Worm (Caenorhabditis elegans) whole organism, midembryonic: ENCODE data around the gene ccch-3.

Experiments
- T22C8.4 ChIP-seq: fragments of 200-800 bp; sonication (Bioruptor generic); IDR thresholded peaks from 2 replicates; pipeline ENCODE4 v1.3.6; 2022; ENCODE audit warnings: missing genetic modification characterization, missing compliant biosample characterization
- cog-1 ChIP-seq: sonication (generic microtip); optimal IDR thresholded peaks from 2 replicates; lab custom pipeline; 2016; ENCODE audit warnings: missing genetic modification characterization, missing compliant biosample characterization
- flt-1 ChIP-seq: fragments of 200-800 bp; sonication (Bioruptor generic); IDR thresholded peaks from 2 replicates; pipeline ENCODE4 v1.3.6; 2022; ENCODE audit warnings: missing genetic modification characterization, missing compliant biosample characterization
- klf-2 ChIP-seq: fragments of 200-800 bp; sonication (Bioruptor generic); conservative IDR thresholded peaks from 2 replicates; pipeline ENCODE4 v1.3.6; 2022; ENCODE audit warnings: missing genetic modification reagents, missing genetic modification characterization, missing compliant biosample characterization
- med-1 ChIP-seq: sonication (generic microtip); optimal IDR thresholded peaks from 2 replicates; lab custom pipeline; 2017; ENCODE audit warnings: missing genetic modification characterization, mild to moderate bottlenecking, missing compliant biosample characterization, antibody characterized with exemption, missing genetic modification reagents; ENCODE audit not compliant: insufficient read depth
- ref-1 ChIP-seq: fragments of 200-800 bp; sonication (Bioruptor generic); conservative IDR thresholded peaks from 2 replicates; pipeline ENCODE4 v1.3.6; 2022; ENCODE audit warnings: missing genetic modification reagents, missing genetic modification characterization, missing compliant biosample characterization
- tab-1 ChIP-seq: fragments of 200-800 bp; sonication (Bioruptor generic); IDR thresholded peaks from 2 replicates; pipeline ENCODE4 v1.3.6; 2022; ENCODE audit warnings: missing genetic modification characterization, missing compliant biosample characterization
- ztf-23 ChIP-seq: fragments of 200-800 bp; sonication (Bioruptor generic); IDR thresholded peaks from 2 replicates; pipeline ENCODE4 v1.3.6; 2022; ENCODE audit warnings: missing genetic modification reagents, missing genetic modification characterization, missing compliant biosample characterization
- ztf-29 ChIP-seq: fragments of 200-800 bp; sonication (Bioruptor generic); IDR thresholded peaks from 2 replicates; pipeline ENCODE4 v1.3.6; 2022; ENCODE audit warnings: missing genetic modification reagents, missing genetic modification characterization, missing compliant biosample characterization

Gene ccch-3

DNA sequence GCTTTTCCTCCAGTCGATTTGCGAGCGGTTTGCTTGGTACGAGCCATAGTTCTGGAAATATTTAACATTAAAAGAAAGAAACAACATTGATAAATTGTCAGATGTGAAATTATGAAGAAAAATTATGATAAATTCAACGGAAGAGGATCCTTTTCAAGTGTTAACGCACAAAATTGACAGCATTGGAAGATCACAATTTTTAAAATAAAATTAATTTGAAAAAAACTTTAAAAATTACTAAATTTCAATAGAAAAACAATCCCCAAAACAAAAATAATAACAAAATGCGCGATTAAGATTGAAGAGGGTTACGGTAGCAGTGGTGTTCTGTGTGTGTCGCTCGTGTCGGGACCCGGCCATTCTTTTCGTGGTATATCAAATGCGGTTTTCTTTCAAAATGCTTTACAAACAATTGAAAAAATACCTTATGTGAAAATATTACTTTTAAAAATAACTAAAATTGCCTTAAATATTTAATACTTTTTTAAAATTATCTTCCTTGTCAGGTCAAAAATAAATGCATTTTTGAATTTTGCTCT, 862 bp upstream of the ccch-3 start, which contains the start of gene his-74:
his-74 (minus strand) TSS at position 51 of the 539 bp plus-strand sequence.
- TF ChIP-seq cog-1 (tag; lab: Kevin White, UChicago) (no peak), ztf-23 (GFP tag; lab: Robert Waterston, UW) (no peak), ref-1 (GFP tag; lab: Robert Waterston, UW) (no peak), klf-2 (GFP tag; lab: Robert Waterston, UW) (no peak), tab-1 (no peak), flt-1 (GFP tag; lab: Robert Waterston, UW) (no peak), ztf-29 (no peak)

DNA sequence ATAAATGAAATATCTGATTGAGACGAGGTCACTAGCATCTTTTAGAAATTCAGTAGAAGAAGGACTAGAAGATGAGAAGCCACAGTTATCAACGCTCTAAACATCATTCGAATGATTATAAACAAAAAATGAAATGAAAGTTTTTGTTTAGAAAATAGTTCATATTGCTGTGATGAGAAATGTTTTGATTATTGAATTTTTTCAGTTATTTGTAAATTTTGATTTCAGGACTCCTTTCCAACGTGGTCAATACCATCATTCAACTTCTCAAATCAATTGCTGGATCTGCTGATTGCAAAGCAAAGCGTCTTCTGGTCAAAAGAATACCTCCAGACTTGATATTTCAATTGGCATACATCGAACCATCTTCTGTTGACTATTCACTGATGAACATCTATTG, 1.3 kb downstream of the ccch-3 start, which contains the start of gene W05B10.6:
W05B10.6 (minus strand) TSS at position 101 of the 400 bp plus-strand sequence.
- no peak for TF ChIP-seq med-1
- no peak for TF ChIP-seq flt-1 (GFP tag; lab: Robert Waterston, UW)
- TF ChIP-seq klf-2 (GFP tag; lab: Robert Waterston, UW), result no peak
- TF ChIP-seq ztf-23 (GFP tag; lab: Robert Waterston, UW), result no peak
- TF ChIP-seq ref-1 (GFP tag; lab: Robert Waterston, UW), result no peak
- TF ChIP-seq ztf-29, result no peak
- TF ChIP-seq tab-1, result no peak
- no peak for TF ChIP-seq cog-1 (tag; lab: Kevin White, UChicago)
- no peak for TF ChIP-seq T22C8.4 (GFP tag; lab: Robert Waterston, UW)

DNA sequence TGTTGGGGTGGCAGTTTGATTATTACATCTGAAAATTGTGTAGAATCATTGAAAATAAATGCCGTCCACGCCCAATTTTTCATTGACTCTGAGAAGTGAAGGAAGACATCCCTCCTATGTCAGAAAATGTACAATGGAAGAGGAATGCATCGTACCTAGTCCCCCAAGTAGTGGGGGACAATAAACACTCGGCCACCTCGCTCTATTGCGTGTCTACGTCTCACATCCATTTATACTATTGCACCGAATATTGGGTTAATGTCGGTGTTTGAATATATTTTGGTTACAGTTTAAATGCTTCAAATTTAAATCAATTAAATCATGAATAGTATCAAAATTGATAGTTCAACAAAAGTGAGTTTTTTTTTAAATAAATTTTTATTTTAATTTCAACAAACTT, 9.9 kb downstream of the ccch-3 start, which contains the start of gene lin-25:
lin-25 (plus strand) TSS at position 290 of the 400 bp plus-strand sequence.
- TF ChIP-seq cog-1 (tag; lab: Kevin White, UChicago) (no peak), ztf-29 (no peak), ref-1 (GFP tag; lab: Robert Waterston, UW) (no peak), flt-1 (GFP tag; lab: Robert Waterston, UW) (no peak), tab-1 (no peak), ztf-23 (GFP tag; lab: Robert Waterston, UW) (no peak), klf-2 (GFP tag; lab: Robert Waterston, UW) (no peak), T22C8.4 (GFP tag; lab: Robert Waterston, UW) (no peak), med-1 (no peak)

DNA sequence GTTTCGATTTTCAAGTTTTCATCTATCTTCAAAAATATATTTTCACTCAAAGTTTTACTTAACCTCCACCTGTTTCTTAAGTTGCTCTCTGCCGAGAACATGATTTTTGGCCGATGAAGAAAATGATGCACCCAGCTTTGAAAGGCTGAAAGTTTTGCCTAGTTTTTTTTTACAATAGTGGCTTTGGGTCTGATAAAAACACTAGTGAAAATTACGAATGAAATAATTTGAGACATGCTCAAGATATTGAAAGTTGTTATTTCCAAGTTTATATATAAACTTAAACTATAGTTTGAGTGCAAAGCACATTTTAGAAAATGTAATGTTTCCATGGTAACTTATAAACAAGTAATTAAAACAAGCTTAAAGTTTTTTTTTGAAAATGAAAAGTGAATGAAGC, 10.3 kb downstream of the ccch-3 start, which contains the start of gene gpa-9:
gpa-9 (minus strand) TSS at position 101 of the 400 bp plus-strand sequence.
- no peak for TF ChIP-seq med-1

DNA sequence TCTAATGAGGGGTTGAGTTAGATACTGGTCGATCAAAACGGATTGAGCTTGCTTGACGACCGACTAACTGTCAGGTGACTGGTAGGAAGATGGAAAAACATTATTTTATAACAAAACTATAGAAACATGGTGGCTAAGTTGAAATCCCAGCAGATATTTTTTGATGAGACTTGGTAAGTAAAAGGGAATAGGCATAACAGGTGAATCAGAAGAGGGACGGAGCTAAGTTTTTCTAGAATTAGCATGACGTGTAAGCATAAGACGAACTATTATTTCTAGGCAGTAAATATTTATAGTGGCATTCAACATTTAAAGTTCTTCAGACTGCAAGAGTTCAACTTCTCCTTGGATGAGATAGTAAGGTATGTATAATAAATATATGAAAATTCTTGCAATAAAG, 15.0 kb downstream of the ccch-3 start, which contains the start of gene F56H9.8:
F56H9.8 (plus strand) TSS at position 301 of the 400 bp plus-strand sequence.
- TF ChIP-seq ref-1 (GFP tag; lab: Robert Waterston, UW), result no peak
- TF ChIP-seq ztf-29, result no peak
- no peak for TF ChIP-seq med-1
- TF ChIP-seq flt-1 (GFP tag; lab: Robert Waterston, UW), result no peak
- TF ChIP-seq tab-1, result no peak
- TF ChIP-seq klf-2 (GFP tag; lab: Robert Waterston, UW), result no peak
- no peak for TF ChIP-seq cog-1 (tag; lab: Kevin White, UChicago)

DNA sequence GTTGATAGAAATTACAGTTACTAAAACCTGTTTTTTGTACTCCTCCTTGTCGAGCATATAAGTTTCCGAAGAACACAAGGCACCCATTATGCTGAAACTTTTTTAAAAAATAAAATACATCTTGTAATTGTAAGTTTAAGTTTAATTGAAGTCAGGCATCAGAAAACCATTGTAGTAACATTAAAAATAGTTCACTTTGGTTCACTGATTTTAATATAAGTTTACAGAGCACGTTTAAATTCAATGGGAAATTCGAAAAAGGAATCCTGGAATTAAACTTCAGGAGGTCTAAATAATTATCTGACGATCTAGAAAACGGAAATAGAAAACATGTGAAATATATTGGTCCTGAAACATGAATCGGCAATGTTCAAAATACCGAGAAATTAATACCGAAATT, 19.1 kb downstream of the ccch-3 start, which contains the start of gene gpa-8:
gpa-8 (minus strand) TSS at position 101 of the 400 bp plus-strand sequence.
- no peak for TF ChIP-seq flt-1 (GFP tag; lab: Robert Waterston, UW)

DNA sequence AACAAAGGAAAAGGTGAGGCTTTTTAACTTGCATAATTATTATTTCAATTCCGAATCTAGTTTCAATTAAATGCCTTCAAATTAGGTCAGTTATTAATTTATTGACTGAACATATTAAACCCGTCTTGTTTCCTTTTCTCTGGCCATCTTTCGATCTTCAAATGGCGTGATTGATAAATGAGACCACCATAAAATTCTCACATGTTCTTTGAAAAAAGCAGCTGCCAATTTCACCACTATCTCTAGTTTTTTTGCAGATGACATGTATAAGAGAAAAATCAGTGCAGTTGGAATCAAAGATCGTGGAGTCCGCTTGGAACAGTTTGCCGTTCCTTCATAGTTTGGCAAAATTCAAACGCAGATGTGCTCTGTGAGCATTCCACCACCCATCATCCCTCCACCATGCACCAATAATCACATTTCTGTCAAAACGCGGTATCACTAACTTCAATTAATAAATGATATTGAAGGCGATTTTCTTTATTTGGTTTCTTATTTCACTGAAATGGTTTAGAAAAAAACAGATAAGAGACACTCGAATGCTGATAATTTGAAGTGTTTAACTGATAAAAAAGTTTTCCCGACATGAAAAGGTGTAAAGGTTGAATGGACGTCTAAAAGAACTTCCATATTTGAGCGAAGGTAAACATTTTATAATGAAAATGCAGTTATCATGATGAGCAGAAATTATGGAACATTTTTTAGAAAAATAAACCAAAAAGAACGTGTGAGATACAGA, 21.6 kb downstream of the ccch-3 start:
- TF ChIP-seq ztf-23 (GFP tag; lab: Robert Waterston, UW) (no peak), T22C8.4 (GFP tag; lab: Robert Waterston, UW) (no peak), ref-1 (GFP tag; lab: Robert Waterston, UW) (no peak), cog-1 (tag; lab: Kevin White, UChicago) (no peak), klf-2 (GFP tag; lab: Robert Waterston, UW) (no peak), ztf-29 (no peak), tab-1 (no peak), med-1 (no peak), flt-1 (GFP tag; lab: Robert Waterston, UW) (no peak)

DNA sequence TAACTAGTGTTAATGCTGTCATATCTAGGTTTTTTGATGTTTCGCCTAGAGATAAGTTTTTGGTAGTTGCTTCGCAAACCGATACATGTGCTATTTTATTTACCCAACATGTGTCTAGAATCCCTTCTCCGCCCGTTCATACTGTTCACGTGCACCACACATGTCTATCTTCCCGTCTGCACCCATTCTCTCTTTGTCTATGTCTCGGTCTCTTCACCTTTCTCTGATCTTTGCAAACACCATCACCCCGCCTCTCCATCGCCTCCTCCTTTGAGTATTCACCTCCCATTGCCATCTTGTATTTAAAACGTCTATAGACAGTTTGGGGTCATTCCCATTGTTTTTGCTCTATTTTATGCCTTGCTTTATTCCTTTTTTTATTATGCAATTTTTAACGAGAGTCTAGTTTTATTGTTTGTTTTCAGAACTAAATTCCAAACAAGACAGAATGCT, 22.2 kb downstream of the ccch-3 start, which contains the start of gene F56H9.2:
F56H9.2 (plus strand) TSS at position 426 of the 453 bp plus-strand sequence.
- TF ChIP-seq ztf-23 (GFP tag; lab: Robert Waterston, UW) (0 out of 2 replicates have a peak, but pooled peaks have one; percentile 48), tab-1 (no peak)

DNA sequence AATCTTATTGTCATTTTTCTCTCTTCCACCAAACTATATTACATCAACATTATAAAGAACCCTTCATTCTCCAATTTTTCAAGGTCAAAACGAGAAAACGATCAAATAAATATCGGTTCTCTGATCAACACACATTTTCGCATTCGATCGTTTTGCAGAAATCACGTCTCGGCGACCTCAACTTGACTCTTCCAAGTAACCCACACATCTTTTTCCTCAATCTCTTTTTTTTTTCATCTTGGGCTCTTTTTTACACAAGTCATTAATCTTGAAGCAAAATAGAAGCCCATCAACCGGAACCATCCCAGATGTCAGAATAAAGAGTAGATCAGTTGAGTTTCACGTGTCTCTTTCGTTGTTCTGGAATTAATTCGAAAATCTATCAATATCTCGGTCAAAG, 23.2 kb downstream of the ccch-3 start:
- TF ChIP-seq cog-1 (tag; lab: Kevin White, UChicago) (no peak), T22C8.4 (GFP tag; lab: Robert Waterston, UW) (no peak), med-1 (no peak), klf-2 (GFP tag; lab: Robert Waterston, UW) (no peak), flt-1 (GFP tag; lab: Robert Waterston, UW) (no peak), ztf-29 (no peak), ztf-23 (GFP tag; lab: Robert Waterston, UW) (no peak), ref-1 (GFP tag; lab: Robert Waterston, UW) (no peak), tab-1 (no peak)

DNA sequence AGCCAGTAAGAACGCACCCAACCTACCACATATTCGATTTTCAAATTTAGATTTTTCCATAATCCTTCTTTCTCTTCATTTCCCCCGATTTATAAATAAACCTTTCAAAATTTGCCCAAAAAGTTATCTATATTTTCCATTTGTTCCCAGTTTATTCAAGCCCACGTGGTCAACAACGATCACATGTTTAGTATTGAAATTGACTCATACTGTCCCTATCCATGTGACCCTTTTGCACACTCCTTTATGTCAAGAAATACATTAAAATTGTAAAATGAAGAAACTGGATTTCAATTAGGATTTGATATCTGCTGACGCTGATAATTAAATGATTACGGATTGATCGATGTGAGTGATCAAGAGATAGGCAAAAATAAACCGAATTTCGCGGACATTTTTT, 24.3 kb downstream of the ccch-3 start:
- no peak for TF ChIP-seq med-1
- TF ChIP-seq klf-2 (GFP tag; lab: Robert Waterston, UW), result no peak
- no peak for TF ChIP-seq tab-1
- no peak for TF ChIP-seq ztf-23 (GFP tag; lab: Robert Waterston, UW)
- no peak for TF ChIP-seq flt-1 (GFP tag; lab: Robert Waterston, UW)
- TF ChIP-seq ref-1 (GFP tag; lab: Robert Waterston, UW), result no peak
- no peak for TF ChIP-seq ztf-29
- no peak for TF ChIP-seq T22C8.4 (GFP tag; lab: Robert Waterston, UW)
- no peak for TF ChIP-seq cog-1 (tag; lab: Kevin White, UChicago)
